Fruit fly (Drosophila melanogaster) whole organism, adult: Measurements from ENCODE around the gene Rcd4.

Source experiments
- CG12768 ChIP-seq: fragments of 200-800 bp; sonication (Bioruptor generic); optimal IDR thresholded peaks from 2 replicates; lab custom pipeline; 2017; ENCODE audit warnings: missing biosample characterization, missing genetic modification characterization, mild to moderate bottlenecking, moderate library complexity, missing genetic modification reagents
- CG33017 ChIP-seq: fragments of 200-800 bp; sonication (Bioruptor generic); optimal IDR thresholded peaks from 2 replicates; lab custom pipeline; 2018; ENCODE audit warnings: missing biosample characterization, mild to moderate bottlenecking, missing genetic modification characterization, moderate library complexity
- CG7101 ChIP-seq: fragments of 200-800 bp; sonication (Bioruptor generic); optimal IDR thresholded peaks from 2 replicates; lab custom pipeline; 2018; ENCODE audit warnings: missing biosample characterization, mild to moderate bottlenecking, missing genetic modification characterization, moderate library complexity
- Clk ChIP-seq: fragments of 200-800 bp; sonication (Bioruptor generic); optimal IDR thresholded peaks from 2 replicates; lab custom pipeline; 2017; ENCODE audit warnings: missing biosample characterization, missing genetic modification characterization
- Crg-1 ChIP-seq: fragments of 200-800 bp; sonication (Bioruptor generic); optimal IDR thresholded peaks from 2 replicates; lab custom pipeline; 2016; ENCODE audit warnings: missing biosample characterization, missing genetic modification characterization
- cnc ChIP-seq, 2 experiments: fragments of >200 bp; optimal IDR thresholded peaks; 2 replicates each; lab custom pipeline; 2017
- pad ChIP-seq: fragments of 200-800 bp; sonication (Bioruptor generic); optimal IDR thresholded peaks from 3 replicates; lab custom pipeline; 2017; ENCODE audit warnings: missing biosample characterization, missing genetic modification characterization, mild to moderate bottlenecking, moderate library complexity, missing genetic modification reagents

DNA sequence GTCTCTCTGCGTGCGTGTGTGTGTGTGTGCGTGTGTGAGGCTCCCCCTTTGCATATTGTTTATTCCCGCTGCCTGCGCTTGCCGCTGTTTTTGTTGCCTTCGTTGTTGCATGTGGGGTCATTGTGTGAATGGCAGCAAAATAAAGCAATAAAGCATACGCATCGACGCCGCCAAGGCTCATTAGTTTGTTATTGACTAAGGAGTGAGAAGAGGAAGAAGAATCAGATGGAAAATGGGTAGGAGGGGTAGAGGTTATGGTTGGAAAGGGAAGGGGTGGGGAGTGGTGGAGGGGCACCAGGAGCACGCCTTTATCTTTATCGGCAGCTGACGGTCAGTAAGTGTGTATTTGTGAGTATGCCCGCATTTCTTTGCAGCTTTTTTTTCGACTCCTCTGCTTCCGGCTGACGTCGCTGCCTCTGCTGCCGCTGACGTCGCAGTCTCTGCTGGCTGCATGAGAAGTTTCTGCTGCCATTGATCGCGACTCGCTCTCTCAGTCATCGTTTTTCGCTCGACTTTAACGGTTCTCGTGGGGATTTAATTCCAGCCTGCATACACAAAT lies 36.8 kb downstream of the Rcd4 start:
- TF ChIP-seq Crg-1 (GFP tag; lab: Kevin White, UChicago), result no peak
- no peak for TF ChIP-seq cnc (optimal IDR thresholded peaks at IDR 0.05; lab: Kevin White, UChicago)
- TF ChIP-seq CG33017 (tag; lab: Kevin White, UChicago), result no peak
- no peak for TF ChIP-seq CG7101 (tag; lab: Kevin White, UChicago)
- no peak for TF ChIP-seq CG12768
- TF ChIP-seq Clk (GFP tag; lab: Kevin White, UChicago), result no peak
- peak; percentile 70 for TF ChIP-seq pad (GFP tag; lab: Kevin White, UChicago)
